Fruit fly (Drosophila melanogaster) whole organism, embryonic: Measurements from ENCODE around the gene CG13390.

Experiments used
- CG10366 ChIP-seq: fragments of 200-800 bp; sonication (Bioruptor generic); IDR thresholded peaks from 2 replicates; pipeline ENCODE4 v1.3.6; 2022; ENCODE audit warnings: missing biosample characterization, missing genetic modification characterization
- CG1233 ChIP-seq: fragments of 200-800 bp; sonication (Bioruptor generic); optimal IDR thresholded peaks from 4 replicates; lab custom pipeline; 2018; ENCODE audit warnings: missing biosample characterization, mild to moderate bottlenecking, missing genetic modification characterization
- CG12769 ChIP-seq: fragments of 200-800 bp; sonication (Bioruptor generic); optimal IDR thresholded peaks from 2 replicates; lab custom pipeline; 2019; ENCODE audit warnings: missing biosample characterization, mild to moderate bottlenecking, missing genetic modification characterization, moderate library complexity
- CG13296 ChIP-seq: fragments of 200-800 bp; sonication (Bioruptor generic); optimal IDR thresholded peaks from 3 replicates; lab custom pipeline; 2018; ENCODE audit warnings: missing biosample characterization, mild to moderate bottlenecking, missing genetic modification characterization
- CG13894 ChIP-seq: fragments of 200-800 bp; sonication (Bioruptor generic); optimal IDR thresholded peaks from 3 replicates; lab custom pipeline; 2018; ENCODE audit warnings: missing biosample characterization, mild to moderate bottlenecking, missing genetic modification characterization, moderate library complexity
- CG1602 ChIP-seq: fragments of 200-800 bp; sonication (Bioruptor generic); optimal IDR thresholded peaks from 3 replicates; lab custom pipeline; 2016; ENCODE audit warnings: missing biosample characterization, missing genetic modification characterization
- CG17186 ChIP-seq: fragments of 200-800 bp; sonication (Bioruptor generic); optimal IDR thresholded peaks from 3 replicates; lab custom pipeline; 2017; ENCODE audit warnings: missing biosample characterization, missing genetic modification reagents, missing genetic modification characterization
- CG17328 ChIP-seq: fragments of 200-800 bp; sonication (Bioruptor generic); IDR thresholded peaks from 2 replicates; pipeline ENCODE4 v1.3.6; 2022; ENCODE audit warnings: missing biosample characterization, missing genetic modification characterization
- CG1792 ChIP-seq: fragments of 200-800 bp; sonication (Bioruptor generic); optimal IDR thresholded peaks from 2 replicates; lab custom pipeline; 2016; ENCODE audit warnings: missing biosample characterization, missing genetic modification characterization
- CG31388 ChIP-seq: fragments of 200-800 bp; sonication (Bioruptor generic); optimal IDR thresholded peaks from 2 replicates; lab custom pipeline; 2016; ENCODE audit warnings: missing biosample characterization, missing genetic modification characterization
- CG3281 ChIP-seq: fragments of 200-800 bp; sonication (Bioruptor generic); optimal IDR thresholded peaks from 3 replicates; lab custom pipeline; 2017; ENCODE audit warnings: missing biosample characterization, mild to moderate bottlenecking, missing genetic modification characterization
- CG3847 ChIP-seq: fragments of 200-800 bp; sonication (Bioruptor generic); IDR thresholded peaks from 2 replicates; pipeline ENCODE4 v1.3.6; 2022; ENCODE audit warnings: missing biosample characterization, missing genetic modification characterization
- CG4404 ChIP-seq: fragments of 200-800 bp; sonication (Bioruptor generic); IDR thresholded peaks from 2 replicates; pipeline ENCODE4 v1.3.6; 2022; ENCODE audit warnings: missing biosample characterization, missing genetic modification characterization
- CG4424 ChIP-seq: fragments of 200-800 bp; sonication (Bioruptor generic); optimal IDR thresholded peaks from 3 replicates; lab custom pipeline; 2016; ENCODE audit warnings: missing biosample characterization, missing genetic modification characterization
- CG4730 ChIP-seq: fragments of 200-800 bp; sonication (Bioruptor generic); IDR thresholded peaks from 2 replicates; pipeline ENCODE4 v1.3.6; 2022; ENCODE audit warnings: missing biosample characterization, missing genetic modification characterization
- CG5953 ChIP-seq: fragments of 200-800 bp; sonication (Bioruptor generic); IDR thresholded peaks from 2 replicates; pipeline ENCODE4 v1.3.6; 2022; ENCODE audit warnings: missing biosample characterization, missing genetic modification characterization
- CG6791 ChIP-seq: fragments of 200-800 bp; sonication (Bioruptor generic); IDR thresholded peaks from 3 replicates; pipeline ENCODE4 v1.3.6; 2022; ENCODE audit warnings: missing biosample characterization, missing genetic modification characterization; ENCODE audit not compliant: partially characterized antibody
- CG6813 ChIP-seq: fragments of 200-800 bp; sonication (Bioruptor generic); optimal IDR thresholded peaks from 2 replicates; lab custom pipeline; 2017; ENCODE audit warnings: missing biosample characterization, missing genetic modification characterization, mild to moderate bottlenecking, moderate library complexity, missing genetic modification reagents
- CG7745 ChIP-seq: fragments of 200-800 bp; sonication (Bioruptor generic); optimal IDR thresholded peaks from 2 replicates; lab custom pipeline; 2018; ENCODE audit warnings: missing biosample characterization, mild to moderate bottlenecking, missing genetic modification characterization, moderate library complexity
- CG7963 ChIP-seq: fragments of 200-800 bp; sonication (Bioruptor generic); IDR thresholded peaks from 3 replicates; pipeline ENCODE4 v1.3.6; 2022; ENCODE audit warnings: missing biosample characterization, missing genetic modification characterization; ENCODE audit not compliant: partially characterized antibody
- CG8281 ChIP-seq: fragments of 200-800 bp; sonication (Bioruptor generic); optimal IDR thresholded peaks from 2 replicates; lab custom pipeline; 2018; ENCODE audit warnings: missing biosample characterization, mild to moderate bottlenecking, missing genetic modification characterization, moderate library complexity
- CG9437 ChIP-seq: fragments of 200-800 bp; sonication (Bioruptor generic); optimal IDR thresholded peaks from 2 replicates; lab custom pipeline; 2018; ENCODE audit warnings: missing biosample characterization, mild to moderate bottlenecking, missing genetic modification characterization
- CG9727 ChIP-seq: fragments of 200-800 bp; sonication (Bioruptor generic); optimal IDR thresholded peaks from 3 replicates; lab custom pipeline; 2017; ENCODE audit warnings: missing biosample characterization, mild to moderate bottlenecking, missing genetic modification characterization
- Camta ChIP-seq: fragments of 200-800 bp; sonication (Bioruptor generic); optimal IDR thresholded peaks from 2 replicates; lab custom pipeline; 2016; ENCODE audit warnings: missing biosample characterization, missing genetic modification characterization
- Chrac-16 ChIP-seq: fragments of 200-800 bp; sonication (Bioruptor generic); optimal IDR thresholded peaks from 3 replicates; lab custom pipeline; 2016; ENCODE audit warnings: missing biosample characterization, missing genetic modification characterization
- E2f1 ChIP-seq: fragments of 200-800 bp; sonication (Bioruptor generic); IDR thresholded peaks from 2 replicates; pipeline ENCODE4 v1.3.6; 2022; ENCODE audit warnings: missing biosample characterization, missing genetic modification characterization
- E2f2 ChIP-seq: fragments of 200-800 bp; sonication (Bioruptor generic); IDR thresholded peaks from 2 replicates; pipeline ENCODE4 v1.3.6; 2022; ENCODE audit warnings: missing biosample characterization, missing genetic modification characterization
- Gsc ChIP-seq: fragments of 200-800 bp; sonication (Bioruptor generic); IDR thresholded peaks from 2 replicates; pipeline ENCODE4 v1.3.6; 2022; ENCODE audit warnings: missing biosample characterization, missing genetic modification characterization
- H15 ChIP-seq: fragments of 200-800 bp; sonication (Bioruptor generic); IDR thresholded peaks from 3 replicates; pipeline ENCODE4 v1.3.6; 2022; ENCODE audit warnings: missing biosample characterization, missing genetic modification characterization
- Hr78 ChIP-seq, 2 experiments: fragments of 200-800 bp in 1 of 2; fragments of >200 bp in 1 of 2; sonication (Bioruptor generic) in 1 of 2; optimal IDR thresholded peaks; 2 replicates each; lab custom pipeline; 2017 to 2019; ENCODE audit warnings: missing biosample characterization in 2 of 2, missing genetic modification characterization in 2 of 2, mild to moderate bottlenecking in 1 of 2, moderate library complexity in 1 of 2
- Max ChIP-seq: fragments of 200-800 bp; sonication (Bioruptor generic); optimal IDR thresholded peaks from 2 replicates; lab custom pipeline; 2016; ENCODE audit warnings: missing biosample characterization, mild to moderate bottlenecking, missing genetic modification characterization
- Ptx1 ChIP-seq: fragments of 200-800 bp; sonication (Bioruptor generic); IDR thresholded peaks from 2 replicates; pipeline ENCODE4 v1.3.6; 2022; ENCODE audit warnings: missing biosample characterization, missing genetic modification characterization
- Side ChIP-seq: fragments of 200-800 bp; sonication (Bioruptor generic); optimal IDR thresholded peaks from 2 replicates; lab custom pipeline; 2016; ENCODE audit warnings: missing biosample characterization, missing genetic modification characterization
- Taf1 ChIP-seq: fragments of 200-800 bp; sonication (Bioruptor generic); IDR thresholded peaks from 2 replicates; pipeline ENCODE4 v1.3.6; 2022; ENCODE audit warnings: missing biosample characterization, missing genetic modification characterization
- Xrp1 ChIP-seq: fragments of 200-800 bp; sonication (Bioruptor generic); IDR thresholded peaks from 2 replicates; pipeline ENCODE4 v1.3.6; 2022; ENCODE audit warnings: missing biosample characterization, missing genetic modification characterization
- abd-A ChIP-seq: fragments of 200-800 bp; sonication (Bioruptor generic); optimal IDR thresholded peaks from 3 replicates; lab custom pipeline; 2019; ENCODE audit warnings: missing biosample characterization, mild to moderate bottlenecking, missing genetic modification characterization, moderate library complexity
- dmrt99B ChIP-seq: fragments of 200-800 bp; sonication (Bioruptor generic); optimal IDR thresholded peaks from 2 replicates; lab custom pipeline; 2018; ENCODE audit warnings: missing biosample characterization, mild to moderate bottlenecking, missing genetic modification characterization, moderate library complexity
- ems ChIP-seq: fragments of 200-800 bp; sonication (Bioruptor generic); optimal IDR thresholded peaks from 3 replicates; lab custom pipeline; 2016; ENCODE audit warnings: missing biosample characterization, missing genetic modification characterization
- fd3F ChIP-seq: fragments of 200-800 bp; sonication (Bioruptor generic); optimal IDR thresholded peaks from 2 replicates; lab custom pipeline; 2018; ENCODE audit warnings: missing biosample characterization, mild to moderate bottlenecking, missing genetic modification characterization, moderate library complexity
- fu2 ChIP-seq: fragments of 200-800 bp; sonication (Bioruptor generic); optimal IDR thresholded peaks from 2 replicates; lab custom pipeline; 2016; ENCODE audit warnings: missing biosample characterization, missing genetic modification characterization
- gcm ChIP-seq: fragments of 200-800 bp; sonication (Bioruptor generic); optimal IDR thresholded peaks from 2 replicates; lab custom pipeline; 2019; ENCODE audit warnings: missing biosample characterization, mild to moderate bottlenecking, missing genetic modification characterization, moderate library complexity
- gem ChIP-seq: fragments of 200-800 bp; sonication (Bioruptor generic); optimal IDR thresholded peaks from 2 replicates; lab custom pipeline; 2019; ENCODE audit warnings: missing biosample characterization, mild to moderate bottlenecking, missing genetic modification characterization, moderate library complexity
- sisA ChIP-seq: fragments of 200-800 bp; sonication (Bioruptor generic); IDR thresholded peaks from 2 replicates; pipeline ENCODE4 v1.3.6; 2022; ENCODE audit warnings: missing biosample characterization, missing genetic modification characterization
- tin ChIP-seq: fragments of 200-800 bp; sonication (Bioruptor generic); optimal IDR thresholded peaks from 3 replicates; lab custom pipeline; 2016; ENCODE audit warnings: missing biosample characterization, missing genetic modification characterization
- trh ChIP-seq: fragments of 200-800 bp; sonication (Bioruptor generic); optimal IDR thresholded peaks from 2 replicates; lab custom pipeline; 2016; ENCODE audit warnings: missing biosample characterization, missing genetic modification characterization
- tup ChIP-seq: fragments of 200-800 bp; sonication (Bioruptor generic); optimal IDR thresholded peaks from 2 replicates; lab custom pipeline; 2016; ENCODE audit warnings: missing biosample characterization, mild to moderate bottlenecking, missing genetic modification characterization, moderate library complexity
- tx ChIP-seq: fragments of 200-800 bp; sonication (Bioruptor generic); optimal IDR thresholded peaks from 2 replicates; lab custom pipeline; 2016; ENCODE audit warnings: missing biosample characterization, missing genetic modification characterization
- unc-4 ChIP-seq: fragments of 200-800 bp; sonication (Bioruptor generic); IDR thresholded peaks from 2 replicates; pipeline ENCODE4 v1.3.6; 2022; ENCODE audit warnings: missing biosample characterization, missing genetic modification characterization; ENCODE audit not compliant: partially characterized antibody
- wor ChIP-seq: fragments of 200-800 bp; sonication (Bioruptor generic); IDR thresholded peaks from 2 replicates; pipeline ENCODE4 v1.3.6; 2022; ENCODE audit warnings: missing biosample characterization, missing genetic modification characterization
- zen2 ChIP-seq: fragments of 200-800 bp; sonication (Bioruptor generic); IDR thresholded peaks from 3 replicates; pipeline ENCODE4 v1.3.6; 2022; ENCODE audit warnings: missing biosample characterization, missing genetic modification characterization; ENCODE audit not compliant: partially characterized antibody
- zfh2 ChIP-seq: fragments of 200-800 bp; sonication (Bioruptor generic); optimal IDR thresholded peaks from 2 replicates; lab custom pipeline; 2016; ENCODE audit warnings: missing biosample characterization, missing genetic modification characterization

Gene CG13390

dm6 chr2L:8384108-8384601 is 7.6 kb upstream of the CG13390 start, which contains the start of the genes Dad1 and CG13384 (continued):
- peak; percentile 91 for TF ChIP-seq Chrac-16
- TF ChIP-seq CG13894 (tag; lab: Kevin White, UChicago), result peak; percentile 96
- peak; percentile 94 for TF ChIP-seq CG3847 (GFP tag; lab: Robert Waterston, UW)
- TF ChIP-seq CG17328 (GFP tag; lab: Robert Waterston, UW), result peak; percentile 87
- TF ChIP-seq H15 (GFP tag; lab: Robert Waterston, UW), result peak; percentile 64; the same call in 1 of the 3 replicates
- TF ChIP-seq CG1792 (GFP tag; lab: Kevin White, UChicago), result no peak
- peak; percentile 59 for TF ChIP-seq CG17186 (GFP tag; lab: Kevin White, UChicago)
- TF ChIP-seq CG4404 (GFP tag; lab: Robert Waterston, UW), result peak; percentile 91
- peak; percentile 71 for TF ChIP-seq E2f2 (GFP tag; lab: Robert Waterston, UW)
- peak; percentile 97 for TF ChIP-seq Ptx1 (GFP tag; lab: Robert Waterston, UW)
- TF ChIP-seq gem (tag; lab: Kevin White, UChicago), result peak; percentile 97
- TF ChIP-seq CG13296 (GFP tag; lab: Kevin White, UChicago), result peak; percentile 96
- TF ChIP-seq trh (GFP tag; lab: Kevin White, UChicago), result peak; percentile 78
- TF ChIP-seq CG7963 (GFP tag; lab: Robert Waterston, UW), result no peak
- peak; percentile 84 for TF ChIP-seq CG6813
- peak; percentile 91 for TF ChIP-seq CG1233
- no peak; the same call in 2 of the 3 replicates for TF ChIP-seq CG6791 (GFP tag; lab: Robert Waterston, UW)
- TF ChIP-seq Hr78 (GFP tag; optimal IDR thresholded peaks at IDR 0.05; lab: Kevin White, UChicago), result peak in 1 of 2 experiments; percentile 37
- TF ChIP-seq wor (GFP tag; lab: Robert Waterston, UW), result peak; percentile 62
- 0 out of 2 replicates have a peak, but pooled peaks have one; percentile 51 for TF ChIP-seq unc-4 (GFP tag; lab: Robert Waterston, UW)
- TF ChIP-seq Max, result peak; percentile 84
- peak; percentile 18 for TF ChIP-seq fu2
- TF ChIP-seq CG3281 (GFP tag; lab: Kevin White, UChicago), result peak; percentile 95
- TF ChIP-seq CG7745, result no peak
- peak; percentile 47 for TF ChIP-seq Gsc (GFP tag; lab: Robert Waterston, UW)
- TF ChIP-seq tx (GFP tag; lab: Kevin White, UChicago), result peak; percentile 45
- TF ChIP-seq fd3F, result peak; percentile 92
- peak; percentile 6 for TF ChIP-seq CG12769 (tag; lab: Kevin White, UChicago)
- TF ChIP-seq CG9437, result peak; percentile 87
- TF ChIP-seq Taf1 (GFP tag; lab: Robert Waterston, UW), result peak; percentile 83
- peak; percentile 87 for TF ChIP-seq CG10366 (GFP tag; lab: Robert Waterston, UW)
- TF ChIP-seq CG1602 (GFP tag; lab: Kevin White, UChicago), result peak; percentile 92
- peak; percentile 45 for TF ChIP-seq tup (GFP tag; lab: Kevin White, UChicago)
- TF ChIP-seq CG4730, result peak; percentile 91
- peak; percentile 48 for TF ChIP-seq ems (GFP tag; lab: Kevin White, UChicago)
- TF ChIP-seq CG8281 (tag; lab: Kevin White, UChicago), result peak; percentile 82
- peak; percentile 94 for TF ChIP-seq dmrt99B (tag; lab: Kevin White, UChicago)

dm6 chr2L:8382646-8383045 is 6.0 kb upstream of the CG13390 start, which contains the start of the genes CG13392 and Rcd4:
TSS of gene CG13392 (minus strand) at chr2L:8382807.
TSS of gene Rcd4 (plus strand) at chr2L:8382861.
- TF ChIP-seq tin (GFP tag; lab: Kevin White, UChicago), result peak; percentile 72
- no peak for TF ChIP-seq gcm (GFP tag; lab: Kevin White, UChicago)
- TF ChIP-seq Side, result peak; percentile 80
- TF ChIP-seq CG4424 (GFP tag; lab: Kevin White, UChicago), result peak; percentile 91
- TF ChIP-seq abd-A (tag; lab: Kevin White, UChicago), result peak; percentile 31
- peak; percentile 71 for TF ChIP-seq Xrp1 (GFP tag; lab: Robert Waterston, UW)
- no peak for TF ChIP-seq CG5953 (GFP tag; lab: Robert Waterston, UW)
- peak; percentile 33; the same call in 1 of the 2 replicates for TF ChIP-seq E2f1
- TF ChIP-seq CG9727 (GFP tag; lab: Kevin White, UChicago), result peak; percentile 30
- TF ChIP-seq CG31388 (GFP tag; lab: Kevin White, UChicago), result no peak
- TF ChIP-seq zen2 (GFP tag; lab: Robert Waterston, UW), result peak; percentile 72; the same call in 2 of the 3 replicates
- TF ChIP-seq sisA, result 0 out of 2 replicates have a peak, but pooled peaks have one; percentile 33
- peak; percentile 59 for TF ChIP-seq Camta (GFP tag; lab: Kevin White, UChicago)
- TF ChIP-seq zfh2 (GFP tag; lab: Kevin White, UChicago), result peak; percentile 82
